Worm (Caenorhabditis elegans) whole organism, midembryonic: ENCODE results near the gene sru-25.

Experiments used
- T22C8.4 ChIP-seq: fragments of 200-800 bp; sonication (Bioruptor generic); IDR thresholded peaks from 2 replicates; pipeline ENCODE4 v1.3.6; 2022; ENCODE audit warnings: missing genetic modification characterization, missing compliant biosample characterization
- cog-1 ChIP-seq: sonication (generic microtip); optimal IDR thresholded peaks from 2 replicates; lab custom pipeline; 2016; ENCODE audit warnings: missing genetic modification characterization, missing compliant biosample characterization
- flt-1 ChIP-seq: fragments of 200-800 bp; sonication (Bioruptor generic); IDR thresholded peaks from 2 replicates; pipeline ENCODE4 v1.3.6; 2022; ENCODE audit warnings: missing genetic modification characterization, missing compliant biosample characterization
- klf-2 ChIP-seq: fragments of 200-800 bp; sonication (Bioruptor generic); conservative IDR thresholded peaks from 2 replicates; pipeline ENCODE4 v1.3.6; 2022; ENCODE audit warnings: missing genetic modification reagents, missing genetic modification characterization, missing compliant biosample characterization
- med-1 ChIP-seq: sonication (generic microtip); optimal IDR thresholded peaks from 2 replicates; lab custom pipeline; 2017; ENCODE audit warnings: missing genetic modification characterization, mild to moderate bottlenecking, missing compliant biosample characterization, antibody characterized with exemption, missing genetic modification reagents; ENCODE audit not compliant: insufficient read depth
- ref-1 ChIP-seq: fragments of 200-800 bp; sonication (Bioruptor generic); conservative IDR thresholded peaks from 2 replicates; pipeline ENCODE4 v1.3.6; 2022; ENCODE audit warnings: missing genetic modification reagents, missing genetic modification characterization, missing compliant biosample characterization
- tab-1 ChIP-seq: fragments of 200-800 bp; sonication (Bioruptor generic); IDR thresholded peaks from 2 replicates; pipeline ENCODE4 v1.3.6; 2022; ENCODE audit warnings: missing genetic modification characterization, missing compliant biosample characterization
- ztf-23 ChIP-seq: fragments of 200-800 bp; sonication (Bioruptor generic); IDR thresholded peaks from 2 replicates; pipeline ENCODE4 v1.3.6; 2022; ENCODE audit warnings: missing genetic modification reagents, missing genetic modification characterization, missing compliant biosample characterization
- ztf-29 ChIP-seq: fragments of 200-800 bp; sonication (Bioruptor generic); IDR thresholded peaks from 2 replicates; pipeline ENCODE4 v1.3.6; 2022; ENCODE audit warnings: missing genetic modification reagents, missing genetic modification characterization, missing compliant biosample characterization

sru-25 gene

ce11 chrV:652940-653339, 21.2 kb downstream of the sru-25 start, which contains the start of gene srj-5:
Gene srj-5, minus strand, starts transcription at chrV:653040.
- TF ChIP-seq med-1 (GFP tag; lab: Kevin White, UChicago) (no peak), klf-2 (GFP tag; lab: Robert Waterston, UW) (no peak), tab-1 (GFP tag; lab: Robert Waterston, UW) (no peak), cog-1 (no peak)

DNA sequence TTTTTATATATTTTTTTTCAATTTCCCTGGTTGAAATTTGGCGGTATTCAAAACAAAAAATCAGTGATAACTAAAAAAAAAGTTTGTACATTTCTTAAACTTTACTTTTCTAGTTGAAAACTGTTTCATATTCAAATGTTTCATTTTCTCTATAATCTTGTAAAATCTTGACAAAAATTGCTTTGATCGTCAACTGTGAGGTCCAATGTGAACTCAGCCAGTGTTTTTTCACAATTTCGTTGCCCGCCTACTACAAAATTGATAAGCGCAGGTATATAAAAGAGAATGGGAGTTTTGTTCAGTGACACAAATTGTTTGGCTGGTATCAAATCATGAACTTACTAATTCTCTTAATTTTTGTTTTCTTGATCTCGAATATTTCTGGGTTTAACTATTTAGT, 27.2 kb downstream of the sru-25 start, which contains the start of gene ugt-42:
ugt-42 (plus strand) TSS at position 301 of the 400 bp plus-strand sequence.
- TF ChIP-seq ztf-29 (no peak), klf-2 (GFP tag; lab: Robert Waterston, UW) (no peak), med-1 (GFP tag; lab: Kevin White, UChicago) (no peak), ztf-23 (GFP tag; lab: Robert Waterston, UW) (no peak), cog-1 (no peak)

- TF ChIP-seq cog-1, result no peak
- no peak for TF ChIP-seq ref-1 (GFP tag; lab: Robert Waterston, UW)
Observed at ce11 chrV:646129-646528, 28.0 kb downstream of the sru-25 start, which contains the start of gene F48G7.12. Gene F48G7.12, minus strand, starts transcription at chrV:646229.

ce11 chrV:642750-643149, 31.4 kb downstream of the sru-25 start, which contains the start of gene nhr-190:
Gene nhr-190, minus strand, starts transcription at chrV:642924.
- TF ChIP-seq med-1 (GFP tag; lab: Kevin White, UChicago) (no peak), T22C8.4 (GFP tag; lab: Robert Waterston, UW) (no peak), ztf-23 (GFP tag; lab: Robert Waterston, UW) (no peak), tab-1 (GFP tag; lab: Robert Waterston, UW) (no peak), flt-1 (no peak), cog-1 (no peak), klf-2 (GFP tag; lab: Robert Waterston, UW) (no peak), ztf-29 (no peak), ref-1 (GFP tag; lab: Robert Waterston, UW) (no peak)

ce11 chrV:638328-638727, 35.8 kb downstream of the sru-25 start, which contains the start of gene srj-37:
Gene srj-37, plus strand, starts transcription at chrV:638628.
- TF ChIP-seq med-1 (GFP tag; lab: Kevin White, UChicago) (no peak), T22C8.4 (GFP tag; lab: Robert Waterston, UW) (no peak), flt-1 (no peak)

DNA sequence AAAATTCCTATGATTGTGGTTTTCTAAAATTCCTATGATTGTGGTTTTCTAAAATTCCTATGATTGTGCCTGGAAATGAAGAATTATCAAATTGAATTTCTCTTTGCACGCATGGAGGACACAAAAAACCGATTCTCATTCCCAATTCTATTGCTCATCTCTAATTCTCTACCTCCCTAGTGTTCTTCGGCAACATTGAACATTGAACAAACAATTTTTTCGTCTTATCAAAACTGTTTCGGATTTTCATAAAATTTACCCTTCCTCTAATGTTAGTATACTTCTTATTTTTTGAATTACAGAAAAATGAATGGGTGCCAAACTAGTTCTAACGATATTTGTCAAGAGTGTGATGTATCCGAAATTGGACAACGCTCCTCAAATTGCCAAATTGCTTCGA, 37.8 kb downstream of the sru-25 start, which contains the start of gene pals-31:
pals-31 (plus strand) TSS at position 301 of the 400 bp plus-strand sequence.
- TF ChIP-seq T22C8.4 (GFP tag; lab: Robert Waterston, UW) (no peak), flt-1 (no peak), med-1 (GFP tag; lab: Kevin White, UChicago) (no peak), ref-1 (GFP tag; lab: Robert Waterston, UW) (no peak), ztf-23 (GFP tag; lab: Robert Waterston, UW) (no peak), tab-1 (GFP tag; lab: Robert Waterston, UW) (no peak), ztf-29 (no peak), klf-2 (GFP tag; lab: Robert Waterston, UW) (no peak), cog-1 (no peak)

- TF ChIP-seq cog-1 (no peak), med-1 (GFP tag; lab: Kevin White, UChicago) (no peak), klf-2 (GFP tag; lab: Robert Waterston, UW) (no peak), T22C8.4 (GFP tag; lab: Robert Waterston, UW) (no peak), ztf-23 (GFP tag; lab: Robert Waterston, UW) (no peak), ref-1 (GFP tag; lab: Robert Waterston, UW) (no peak), ztf-29 (no peak), tab-1 (GFP tag; lab: Robert Waterston, UW) (no peak), flt-1 (no peak)
Observed at ce11 chrV:635630-636029, 38.5 kb downstream of the sru-25 start.

- TF ChIP-seq T22C8.4 (GFP tag; lab: Robert Waterston, UW) (no peak), flt-1 (no peak), med-1 (GFP tag; lab: Kevin White, UChicago) (no peak), cog-1 (no peak), klf-2 (GFP tag; lab: Robert Waterston, UW) (no peak), ztf-29 (no peak), tab-1 (GFP tag; lab: Robert Waterston, UW) (no peak), ztf-23 (GFP tag; lab: Robert Waterston, UW) (no peak), ref-1 (GFP tag; lab: Robert Waterston, UW) (no peak)
Observed at ce11 chrV:634855-635254, 39.3 kb downstream of the sru-25 start, which contains the start of gene F48G7.10. Gene F48G7.10, minus strand, starts transcription at chrV:634955.

- no peak for TF ChIP-seq cog-1
Observed at ce11 chrV:631832-632231, 42.3 kb downstream of the sru-25 start.

DNA sequence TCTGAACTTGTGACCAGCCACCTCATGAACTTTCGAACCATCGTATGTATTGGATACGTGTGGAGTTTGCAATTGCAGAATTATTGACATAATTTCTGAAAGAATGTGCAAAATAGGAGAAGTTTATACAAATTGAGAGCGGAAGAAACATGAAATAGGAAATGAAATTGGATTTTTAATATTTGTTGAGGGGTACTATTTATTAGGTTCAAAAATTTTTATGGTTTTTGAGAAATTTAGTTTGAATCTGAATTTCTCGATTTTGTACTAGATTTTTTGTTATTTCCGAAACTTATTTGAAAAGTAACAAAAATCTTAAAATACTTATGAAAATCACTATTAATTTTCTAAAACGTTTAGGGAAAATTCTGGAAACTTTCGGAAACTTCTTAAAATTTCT, 45.6 kb downstream of the sru-25 start, which contains the start of gene F48G7.9:
F48G7.9 (minus strand) TSS at position 101 of the 400 bp plus-strand sequence.
- TF ChIP-seq med-1 (GFP tag; lab: Kevin White, UChicago), result no peak
- no peak for TF ChIP-seq klf-2 (GFP tag; lab: Robert Waterston, UW)
- TF ChIP-seq T22C8.4 (GFP tag; lab: Robert Waterston, UW), result no peak
- TF ChIP-seq ztf-29, result no peak
- TF ChIP-seq flt-1, result no peak
- TF ChIP-seq cog-1, result no peak
- no peak for TF ChIP-seq ref-1 (GFP tag; lab: Robert Waterston, UW)
- no peak for TF ChIP-seq ztf-23 (GFP tag; lab: Robert Waterston, UW)
- TF ChIP-seq tab-1 (GFP tag; lab: Robert Waterston, UW), result no peak

- TF ChIP-seq ztf-23 (GFP tag; lab: Robert Waterston, UW) (no peak), cog-1 (no peak), T22C8.4 (GFP tag; lab: Robert Waterston, UW) (no peak), ztf-29 (no peak), tab-1 (GFP tag; lab: Robert Waterston, UW) (no peak), klf-2 (GFP tag; lab: Robert Waterston, UW) (no peak), med-1 (GFP tag; lab: Kevin White, UChicago) (no peak)
Observed at ce11 chrV:627585-627984, 46.5 kb downstream of the sru-25 start, which contains the start of gene F48G7.8. Gene F48G7.8, minus strand, starts transcription at chrV:627685.
